Worm (Caenorhabditis elegans): ENCODE data around the gene T05A8.2.

- no peak for TF ChIP-seq lin-39 (tag; optimal IDR thresholded peaks at IDR 0.05)
- no peak for TF ChIP-seq mab-5 (tag; optimal IDR thresholded peaks at IDR 0.05)
Observed at ce11 chrII:2735192-2735591, 24.4 kb upstream of the T05A8.2 start, which contains the start of gene wdr-31.
